Fruit fly (Drosophila melanogaster) whole organism, adult: ENCODE data around the gene CG32236.

Experiments
- CG11617 ChIP-seq: fragments of 200-800 bp; sonication (Bioruptor generic); optimal IDR thresholded peaks from 2 replicates; lab custom pipeline; 2017; ENCODE audit warnings: mild to moderate bottlenecking, missing biosample characterization, missing genetic modification reagents, missing genetic modification characterization
- CG1620 ChIP-seq: fragments of 200-800 bp; sonication (Bioruptor generic); optimal IDR thresholded peaks from 2 replicates; lab custom pipeline; 2016; ENCODE audit warnings: missing biosample characterization, missing genetic modification characterization
- CG33017 ChIP-seq: fragments of 200-800 bp; sonication (Bioruptor generic); optimal IDR thresholded peaks from 2 replicates; lab custom pipeline; 2018; ENCODE audit warnings: missing biosample characterization, mild to moderate bottlenecking, missing genetic modification characterization, moderate library complexity
- CG5204 ChIP-seq: fragments of 200-800 bp; sonication (Bioruptor generic); optimal IDR thresholded peaks from 2 replicates; lab custom pipeline; 2016; ENCODE audit warnings: missing biosample characterization, missing genetic modification characterization
- CG7101 ChIP-seq: fragments of 200-800 bp; sonication (Bioruptor generic); optimal IDR thresholded peaks from 2 replicates; lab custom pipeline; 2018; ENCODE audit warnings: missing biosample characterization, mild to moderate bottlenecking, missing genetic modification characterization, moderate library complexity
- Clk ChIP-seq: fragments of 200-800 bp; sonication (Bioruptor generic); optimal IDR thresholded peaks from 2 replicates; lab custom pipeline; 2017; ENCODE audit warnings: missing biosample characterization, missing genetic modification characterization
- Crg-1 ChIP-seq: fragments of 200-800 bp; sonication (Bioruptor generic); optimal IDR thresholded peaks from 2 replicates; lab custom pipeline; 2016; ENCODE audit warnings: missing biosample characterization, missing genetic modification characterization
- Hr96 ChIP-seq: fragments of 200-800 bp; sonication (Bioruptor generic); optimal IDR thresholded peaks from 2 replicates; lab custom pipeline; 2016; ENCODE audit warnings: missing biosample characterization, missing genetic modification characterization
- Mnt ChIP-seq: fragments of 200-800 bp; sonication (Bioruptor generic); optimal IDR thresholded peaks from 2 replicates; lab custom pipeline; 2016; ENCODE audit warnings: missing biosample characterization, mild to moderate bottlenecking, missing genetic modification characterization
- bab1 ChIP-seq: fragments of 200-800 bp; sonication (Bioruptor generic); optimal IDR thresholded peaks from 3 replicates; lab custom pipeline; 2019; ENCODE audit warnings: missing biosample characterization, mild to moderate bottlenecking, missing genetic modification characterization, moderate library complexity
- pad ChIP-seq: fragments of 200-800 bp; sonication (Bioruptor generic); optimal IDR thresholded peaks from 3 replicates; lab custom pipeline; 2017; ENCODE audit warnings: missing biosample characterization, missing genetic modification characterization, mild to moderate bottlenecking, moderate library complexity, missing genetic modification reagents
- toe ChIP-seq: fragments of 200-800 bp; sonication (Bioruptor generic); optimal IDR thresholded peaks from 2 replicates; lab custom pipeline; 2016; ENCODE audit warnings: missing biosample characterization, missing genetic modification characterization

DNA sequence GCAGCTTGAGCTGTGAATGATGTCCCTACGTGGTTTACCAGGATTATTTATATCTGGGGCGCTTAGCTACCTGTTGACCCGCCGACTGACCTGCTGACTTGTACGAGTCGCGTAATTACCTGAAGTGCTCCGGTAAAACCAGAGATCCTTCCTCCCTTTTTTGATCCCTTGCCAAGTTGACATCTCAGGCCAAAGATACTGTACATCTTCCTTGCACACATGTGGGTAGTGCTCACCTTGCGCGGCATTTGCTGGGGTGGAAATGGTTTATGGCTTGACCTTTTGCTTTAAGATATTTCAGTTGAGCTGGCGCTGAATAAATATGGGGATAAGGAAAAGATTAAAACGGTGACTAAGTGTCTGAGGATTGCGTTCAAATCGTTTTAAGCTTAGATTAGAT, 27.6 kb upstream of the CG32236 start, which contains the start of gene CG15876:
- TF ChIP-seq CG7101 (tag; lab: Kevin White, UChicago) (no peak), CG5204 (GFP tag; lab: Kevin White, UChicago) (no peak), CG1620 (GFP tag; lab: Kevin White, UChicago) (no peak), pad (GFP tag; lab: Kevin White, UChicago) (no peak), bab1 (GFP tag; lab: Kevin White, UChicago) (no peak), Crg-1 (GFP tag; lab: Kevin White, UChicago) (no peak), Hr96 (no peak), CG11617 (GFP tag; lab: Kevin White, UChicago) (no peak), Mnt (GFP tag; lab: Kevin White, UChicago) (no peak), Clk (GFP tag; lab: Kevin White, UChicago) (no peak), toe (GFP tag; lab: Kevin White, UChicago) (no peak), CG33017 (no peak)
